Worm (Caenorhabditis elegans): Measurements from ENCODE around the gene pycr-1.

- TF ChIP-seq somi-1 (GFP tag; optimal IDR thresholded peaks at IDR 0.05): no peak
- no peak for TF ChIP-seq snpc-1.3 (tag; optimal IDR thresholded peaks at IDR 0.05; ENCODE audit: insufficient read depth)
- no peak for TF ChIP-seq egl-18 (GFP tag; IDR thresholded peaks at IDR 0.05)
- TF ChIP-seq mxl-1 (tag; optimal IDR thresholded peaks at IDR 0.05): no peak
- TF ChIP-seq nhr-120 (GFP tag; IDR thresholded peaks at IDR 0.05): no peak
Measured at ce11 chrX:12182684-12183477, 36.2 kb downstream of the pycr-1 start.
